Fruit fly (Drosophila melanogaster) whole organism, prepupa: ENCODE measurements around the gene CG1998.
A peak's percentile ranks its signal among the peaks of the same experiment; 100 is the strongest.

Experiments used
- Blimp-1 ChIP-seq: fragments of 200-800 bp; sonication (Bioruptor generic); optimal IDR thresholded peaks from 3 replicates; lab custom pipeline; 2017; ENCODE audit warnings: missing biosample characterization, missing genetic modification characterization, mild to moderate bottlenecking, moderate library complexity, missing genetic modification reagents
- CG10631 ChIP-seq: fragments of 200-800 bp; sonication (Bioruptor generic); optimal IDR thresholded peaks from 2 replicates; lab custom pipeline; 2016; ENCODE audit warnings: missing biosample characterization, missing genetic modification characterization
- CG10669 ChIP-seq: fragments of 200-800 bp; sonication (Bioruptor generic); optimal IDR thresholded peaks from 3 replicates; lab custom pipeline; 2018; ENCODE audit warnings: missing biosample characterization, mild to moderate bottlenecking, missing genetic modification characterization, moderate library complexity
- CG11294 ChIP-seq: fragments of 200-800 bp; sonication (Bioruptor generic); IDR thresholded peaks from 2 replicates; pipeline ENCODE4 v1.3.6; 2022; ENCODE audit warnings: missing biosample characterization, missing genetic modification characterization
- CG11762 ChIP-seq: fragments of 200-800 bp; sonication (Bioruptor generic); optimal IDR thresholded peaks from 3 replicates; lab custom pipeline; 2016; ENCODE audit warnings: missing biosample characterization, missing genetic modification characterization; ENCODE audit not compliant: insufficient read depth
- CG11902 ChIP-seq: fragments of 200-800 bp; sonication (Bioruptor generic); optimal IDR thresholded peaks from 3 replicates; lab custom pipeline; 2016; ENCODE audit warnings: missing biosample characterization, missing genetic modification characterization
- CG1621 ChIP-seq: fragments of 200-800 bp; sonication (Bioruptor generic); optimal IDR thresholded peaks from 3 replicates; lab custom pipeline; 2018; ENCODE audit warnings: missing biosample characterization, mild to moderate bottlenecking, missing genetic modification characterization
- CG32006 ChIP-seq: fragments of 200-800 bp; sonication (Bioruptor generic); optimal IDR thresholded peaks from 3 replicates; lab custom pipeline; 2017; ENCODE audit warnings: missing biosample characterization, mild to moderate bottlenecking, missing genetic modification characterization
- CG3919 ChIP-seq: fragments of 200-800 bp; sonication (Bioruptor generic); optimal IDR thresholded peaks from 3 replicates; lab custom pipeline; 2016; ENCODE audit warnings: missing biosample characterization, missing genetic modification characterization
- CG4318 ChIP-seq: fragments of 200-800 bp; sonication (Bioruptor generic); optimal IDR thresholded peaks from 3 replicates; lab custom pipeline; 2017; ENCODE audit warnings: missing biosample characterization, mild to moderate bottlenecking, missing genetic modification characterization
- CG6276 ChIP-seq: fragments of 200-800 bp; sonication (Bioruptor generic); optimal IDR thresholded peaks from 2 replicates; lab custom pipeline; 2017; ENCODE audit warnings: missing biosample characterization, mild to moderate bottlenecking, missing genetic modification characterization
- CG6792 ChIP-seq: fragments of 200-800 bp; sonication (Bioruptor generic); optimal IDR thresholded peaks from 3 replicates; lab custom pipeline; 2016; ENCODE audit warnings: missing biosample characterization, missing genetic modification characterization
- CG6808 ChIP-seq: fragments of 200-800 bp; sonication (Bioruptor generic); optimal IDR thresholded peaks from 3 replicates; lab custom pipeline; 2017; ENCODE audit warnings: missing biosample characterization, missing genetic modification characterization, mild to moderate bottlenecking, moderate library complexity, missing genetic modification reagents
- CG6854 ChIP-seq: fragments of 200-800 bp; sonication (Bioruptor generic); optimal IDR thresholded peaks from 2 replicates; lab custom pipeline; 2017; ENCODE audit warnings: missing biosample characterization, mild to moderate bottlenecking, missing genetic modification characterization
- CG7368 ChIP-seq: fragments of 200-800 bp; sonication (Bioruptor generic); optimal IDR thresholded peaks from 3 replicates; lab custom pipeline; 2016; ENCODE audit warnings: missing biosample characterization, missing genetic modification characterization
- CG8119 ChIP-seq: fragments of 200-800 bp; sonication (Bioruptor generic); IDR thresholded peaks from 3 replicates; pipeline ENCODE4 v1.3.6; 2022; ENCODE audit warnings: missing biosample characterization, missing genetic modification characterization
- CG8319 ChIP-seq: fragments of 200-800 bp; sonication (Bioruptor generic); optimal IDR thresholded peaks from 3 replicates; lab custom pipeline; 2016; ENCODE audit warnings: missing biosample characterization, missing genetic modification characterization
- CG8632 ChIP-seq: fragments of 200-800 bp; sonication (Bioruptor generic); optimal IDR thresholded peaks from 3 replicates; lab custom pipeline; 2016; ENCODE audit warnings: missing biosample characterization, missing genetic modification characterization
- CG9139 ChIP-seq: fragments of 200-800 bp; sonication (Bioruptor generic); optimal IDR thresholded peaks from 3 replicates; lab custom pipeline; 2017; ENCODE audit warnings: missing biosample characterization, mild to moderate bottlenecking, missing genetic modification characterization
- Eip78C ChIP-seq: fragments of 200-800 bp; sonication (Bioruptor generic); peaks from one replicate; lab custom pipeline; 2016; ENCODE audit warnings: missing biosample characterization, missing genetic modification characterization
- Eip93F ChIP-seq: fragments of 200-800 bp; sonication (Bioruptor generic); optimal IDR thresholded peaks from 2 replicates; lab custom pipeline; 2016; ENCODE audit warnings: missing biosample characterization, mild to moderate bottlenecking, missing genetic modification characterization
- Ets21C ChIP-seq: fragments of 200-800 bp; sonication (Bioruptor generic); optimal IDR thresholded peaks from 3 replicates; lab custom pipeline; 2016; ENCODE audit warnings: missing biosample characterization, missing genetic modification characterization
- Ets96B ChIP-seq: fragments of 200-800 bp; optimal IDR thresholded peaks from 2 replicates; lab custom pipeline; 2019; ENCODE audit warnings: missing biosample characterization, mild to moderate bottlenecking, missing genetic modification characterization, moderate library complexity
- Gug ChIP-seq: fragments of 200-800 bp; sonication (Bioruptor generic); IDR thresholded peaks from 2 replicates; pipeline ENCODE4 v1.3.6; 2022; ENCODE audit warnings: missing biosample characterization, missing genetic modification characterization
- Hr39 ChIP-seq: fragments of 200-800 bp; sonication (Bioruptor generic); optimal IDR thresholded peaks from 2 replicates; lab custom pipeline; 2016; ENCODE audit warnings: missing biosample characterization, missing genetic modification characterization
- Lpt ChIP-seq: fragments of 200-800 bp; sonication (Bioruptor generic); optimal IDR thresholded peaks from 3 replicates; lab custom pipeline; 2016; ENCODE audit warnings: missing biosample characterization, missing genetic modification characterization
- Met ChIP-seq: fragments of 200-800 bp; sonication (Bioruptor generic); optimal IDR thresholded peaks from 3 replicates; lab custom pipeline; 2016; ENCODE audit warnings: missing biosample characterization, missing genetic modification characterization
- OdsH ChIP-seq: fragments of 200-800 bp; sonication (Bioruptor generic); optimal IDR thresholded peaks from 3 replicates; lab custom pipeline; 2016; ENCODE audit warnings: missing biosample characterization, missing genetic modification characterization
- Sox14 ChIP-seq: fragments of 200-800 bp; sonication (Bioruptor generic); optimal IDR thresholded peaks from 3 replicates; lab custom pipeline; 2016; ENCODE audit warnings: missing biosample characterization, missing genetic modification characterization
- Sox15 ChIP-seq: fragments of 200-800 bp; sonication (Bioruptor generic); optimal IDR thresholded peaks from 3 replicates; lab custom pipeline; 2016; ENCODE audit warnings: missing biosample characterization, missing genetic modification characterization
- achi ChIP-seq: fragments of 200-800 bp; sonication (Bioruptor generic); optimal IDR thresholded peaks from 3 replicates; lab custom pipeline; 2016; ENCODE audit warnings: missing biosample characterization, missing genetic modification characterization
- cyc ChIP-seq: fragments of 200-800 bp; sonication (Bioruptor generic); optimal IDR thresholded peaks from 3 replicates; lab custom pipeline; 2016; ENCODE audit warnings: missing biosample characterization, missing genetic modification characterization
- dac ChIP-seq: fragments of 200-800 bp; sonication (Bioruptor generic); optimal IDR thresholded peaks from 2 replicates; lab custom pipeline; 2017; ENCODE audit warnings: missing biosample characterization, mild to moderate bottlenecking, missing genetic modification characterization
- dsx ChIP-seq: fragments of 200-800 bp; optimal IDR thresholded peaks from 3 replicates; lab custom pipeline; 2019; ENCODE audit warnings: missing biosample characterization, mild to moderate bottlenecking, missing genetic modification characterization, moderate library complexity; ENCODE audit not compliant: poor library complexity, severe bottlenecking
- eg ChIP-seq: fragments of 200-800 bp; sonication (Bioruptor generic); IDR thresholded peaks from 3 replicates; pipeline ENCODE4 v1.3.6; 2022; ENCODE audit warnings: missing biosample characterization, missing genetic modification characterization
- esn ChIP-seq: fragments of 200-800 bp; sonication (Bioruptor generic); optimal IDR thresholded peaks from 2 replicates; lab custom pipeline; 2016; ENCODE audit warnings: missing biosample characterization, mild to moderate bottlenecking, missing genetic modification characterization, moderate library complexity
- fd59A ChIP-seq: fragments of 200-800 bp; sonication (Bioruptor generic); optimal IDR thresholded peaks from 2 replicates; lab custom pipeline; 2017; ENCODE audit warnings: missing biosample characterization, mild to moderate bottlenecking, missing genetic modification characterization, missing genetic modification reagents
- fd85E ChIP-seq: fragments of 200-800 bp; sonication (Bioruptor generic); optimal IDR thresholded peaks from 3 replicates; lab custom pipeline; 2016; ENCODE audit warnings: missing biosample characterization, missing genetic modification characterization
- fkh ChIP-seq: fragments of 200-800 bp; sonication (Bioruptor generic); optimal IDR thresholded peaks from 3 replicates; lab custom pipeline; 2017; ENCODE audit warnings: missing biosample characterization, mild to moderate bottlenecking, missing genetic modification characterization, moderate library complexity
- net ChIP-seq: fragments of 200-800 bp; sonication (Bioruptor generic); optimal IDR thresholded peaks from 3 replicates; lab custom pipeline; 2016; ENCODE audit warnings: missing biosample characterization, missing genetic modification characterization
- pdm3 ChIP-seq: fragments of 200-800 bp; sonication (Bioruptor generic); optimal IDR thresholded peaks from 3 replicates; lab custom pipeline; 2016; ENCODE audit warnings: missing biosample characterization, missing genetic modification characterization
- salr ChIP-seq, 2 experiments: fragments of 200-800 bp; sonication (Bioruptor generic); optimal IDR thresholded peaks; 3 replicates each; lab custom pipeline; 2016 to 2018; ENCODE audit warnings: missing biosample characterization in 2 of 2, missing genetic modification characterization in 2 of 2, mild to moderate bottlenecking in 1 of 2
- spab ChIP-seq: fragments of 200-800 bp; sonication (Bioruptor generic); optimal IDR thresholded peaks from 2 replicates; lab custom pipeline; 2017; ENCODE audit warnings: missing biosample characterization, mild to moderate bottlenecking, missing genetic modification characterization, missing genetic modification reagents
- ss ChIP-seq, 2 experiments: fragments of 200-800 bp; sonication (Bioruptor generic); optimal IDR thresholded peaks; 2 replicates in 1 of 2; 3 replicates in 1 of 2; lab custom pipeline; 2017 to 2018; ENCODE audit warnings: mild to moderate bottlenecking in 2 of 2, missing biosample characterization in 2 of 2, missing genetic modification characterization in 2 of 2, moderate library complexity in 1 of 2
- svp ChIP-seq: fragments of 200-800 bp; sonication (Bioruptor generic); peaks from one replicate; lab custom pipeline; 2016; ENCODE audit warnings: missing biosample characterization, missing genetic modification characterization
- vri ChIP-seq: fragments of 200-800 bp; sonication (Bioruptor generic); optimal IDR thresholded peaks from 3 replicates; lab custom pipeline; 2016; ENCODE audit warnings: missing biosample characterization, mild to moderate bottlenecking, missing genetic modification characterization

The CG1998 gene

DNA sequence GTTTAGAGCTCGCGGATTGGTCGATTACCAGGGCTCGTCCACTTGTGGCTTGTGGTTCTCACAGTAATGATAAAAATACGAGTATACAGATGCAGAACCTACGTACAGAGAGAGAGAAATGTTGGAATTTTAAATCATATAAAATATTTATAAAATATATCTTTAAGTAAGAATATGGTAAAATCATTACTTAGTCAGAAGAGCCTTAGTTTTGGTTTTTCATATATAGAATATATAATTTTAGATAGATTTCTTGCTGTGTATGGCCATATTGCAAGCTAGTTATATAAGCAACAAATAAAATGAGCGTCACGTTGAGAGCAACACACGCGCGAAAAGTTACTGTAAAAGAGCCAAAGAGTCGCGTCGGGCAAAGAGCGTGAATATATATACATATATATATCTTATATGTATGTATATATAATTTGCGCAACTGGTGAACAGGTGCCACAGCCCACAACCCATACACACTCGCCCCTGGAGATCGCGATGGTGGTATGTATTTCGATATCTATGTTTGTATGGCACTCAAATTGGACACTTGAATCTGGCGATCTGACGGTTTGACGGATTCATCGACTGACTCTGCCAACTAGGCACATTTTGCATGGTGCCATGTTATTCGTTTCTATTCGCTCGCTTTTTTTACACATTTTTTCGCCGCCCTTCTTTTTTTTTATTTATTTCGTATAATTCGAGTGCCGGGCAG lies 22.3 kb downstream of the CG1998 start (continued):
- peak; percentile 73 for TF ChIP-seq CG32006 (GFP tag; lab: Kevin White, UChicago)
- TF ChIP-seq CG11902 (GFP tag; lab: Kevin White, UChicago) = no peak
- TF ChIP-seq esn = peak; percentile 40
- peak; percentile 63 for TF ChIP-seq Lpt
- TF ChIP-seq Hr39 (GFP tag; lab: Kevin White, UChicago) = no peak
- TF ChIP-seq CG6854 = no peak
- peak; percentile 59 for TF ChIP-seq OdsH
- peak; percentile 37 for TF ChIP-seq net (GFP tag; lab: Kevin White, UChicago)
- peak; percentile 24 for TF ChIP-seq pdm3 (GFP tag; lab: Kevin White, UChicago)
- peak; percentile 24 for TF ChIP-seq svp (GFP tag; lab: Kevin White, UChicago)
- no peak for TF ChIP-seq CG4318 (GFP tag; lab: Kevin White, UChicago)
- TF ChIP-seq fd59A (GFP tag; lab: Kevin White, UChicago) = no peak
- no peak for TF ChIP-seq fd85E (GFP tag; lab: Kevin White, UChicago)
- no peak for TF ChIP-seq CG1621
- peak; percentile 92 for TF ChIP-seq eg (GFP tag; lab: Robert Waterston, UW)
- no peak for TF ChIP-seq CG11762
- TF ChIP-seq CG3919 (GFP tag; lab: Kevin White, UChicago) = peak; percentile 45
- TF ChIP-seq CG6808 (GFP tag; lab: Kevin White, UChicago) = peak; percentile 63
- peak; percentile 67 for TF ChIP-seq vri (GFP tag; lab: Kevin White, UChicago)
- no peak for TF ChIP-seq Sox15
- TF ChIP-seq CG8119 (GFP tag; lab: Robert Waterston, UW) = peak; percentile 85
- TF ChIP-seq Gug (GFP tag; lab: Robert Waterston, UW) = peak; percentile 82
- peak; percentile 79 for TF ChIP-seq Eip78C (GFP tag; lab: Kevin White, UChicago)

DNA sequence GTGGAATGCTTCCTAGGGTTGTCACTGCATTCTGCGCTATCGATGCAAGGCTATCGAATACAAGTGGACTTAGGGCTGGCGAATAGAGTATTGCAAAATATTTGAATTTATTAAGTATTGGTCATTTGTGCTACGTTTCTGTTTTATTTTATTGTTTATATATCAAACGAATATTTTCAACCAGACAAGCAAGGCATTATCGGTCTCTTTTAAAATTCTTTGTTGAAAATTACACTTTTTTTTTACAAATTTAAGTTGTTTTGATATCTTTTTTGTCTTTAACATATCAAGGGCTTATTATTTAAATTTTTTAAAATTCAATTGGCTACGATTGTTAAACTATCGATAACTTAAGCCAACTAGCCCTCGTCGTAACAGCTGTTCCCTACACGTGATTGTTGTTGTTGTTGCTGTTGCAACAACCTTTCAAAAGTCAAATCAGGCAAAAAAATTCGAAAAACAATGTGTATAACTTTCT lies 25.5 kb downstream of the CG1998 start, which contains the start of the genes Ype and CG1662:
TSS of gene Ype (minus strand) at position 45 of the 478 bp plus-strand sequence.
TSS of gene CG1662 (plus strand) at position 191 of the 478 bp plus-strand sequence.
- TF ChIP-seq CG9139 (GFP tag; lab: Kevin White, UChicago) (no peak), esn (peak; percentile 81), achi (GFP tag; lab: Kevin White, UChicago) (peak; percentile 66), Hr39 (GFP tag; lab: Kevin White, UChicago) (peak; percentile 70), CG1621 (peak; percentile 38), CG4318 (GFP tag; lab: Kevin White, UChicago) (peak; percentile 61), CG11762 (peak; percentile 50), pdm3 (GFP tag; lab: Kevin White, UChicago) (peak; percentile 81), CG7368 (peak; percentile 34), Blimp-1 (GFP tag; lab: Kevin White, UChicago) (peak; percentile 39), dac (GFP tag; lab: Kevin White, UChicago) (peak; percentile 29), fd85E (GFP tag; lab: Kevin White, UChicago) (no peak), CG11294 (GFP tag; lab: Robert Waterston, UW) (no peak; the same call in 1 of the 2 replicates), Ets96B (tag; lab: Kevin White, UChicago) (peak; percentile 60), Eip93F (GFP tag; lab: Kevin White, UChicago) (peak; percentile 13), vri (GFP tag; lab: Kevin White, UChicago) (peak; percentile 29), eg (GFP tag; lab: Robert Waterston, UW) (peak; percentile 68; the same call in 2 of the 3 replicates), dsx (peak; percentile 63), salr (GFP tag; optimal IDR thresholded peaks at IDR 0.05; lab: Kevin White, UChicago) (peak; percentile 13 to 59), Sox15 (peak; percentile 66), cyc (GFP tag; lab: Kevin White, UChicago) (peak; percentile 79), CG11902 (GFP tag; lab: Kevin White, UChicago) (peak; percentile 55), spab (GFP tag; lab: Kevin White, UChicago) (peak; percentile 32), CG8632 (GFP tag; lab: Kevin White, UChicago) (peak; percentile 57), Sox14 (GFP tag; lab: Kevin White, UChicago) (peak; percentile 52), CG10631 (peak; percentile 78), CG3919 (GFP tag; lab: Kevin White, UChicago) (peak; percentile 69), Ets21C (peak; percentile 73), fkh (peak; percentile 99), CG8319 (GFP tag; lab: Kevin White, UChicago) (peak; percentile 38), CG10669 (peak; percentile 63), CG6276 (no peak), Met (GFP tag; lab: Kevin White, UChicago) (peak; percentile 65), net (GFP tag; lab: Kevin White, UChicago) (peak; percentile 32), ss (GFP tag; optimal IDR thresholded peaks at IDR 0.05; lab: Kevin White, UChicago) (peak in 1 of 2 experiments; percentile 71), CG6792 (GFP tag; lab: Kevin White, UChicago) (peak; percentile 67)
